Fruit fly (Drosophila melanogaster) whole organism, wandering third instar larva: Measurements from ENCODE around the gene Srr.

ENCODE experiments used
- CG9705 ChIP-seq: fragments of 200-800 bp; sonication (Bioruptor generic); optimal IDR thresholded peaks from 2 replicates; lab custom pipeline; 2018; ENCODE audit warnings: missing biosample characterization, mild to moderate bottlenecking, missing genetic modification characterization
- Dfd ChIP-seq: fragments of >200 bp; optimal IDR thresholded peaks from 2 replicates; lab custom pipeline; 2017; ENCODE audit warnings: missing biosample characterization, missing genetic modification characterization
- Jra ChIP-seq: sonication (Bioruptor generic); optimal IDR thresholded peaks from 2 replicates; lab custom pipeline; 2016; ENCODE audit warnings: missing biosample characterization, missing genetic modification characterization
- Myc ChIP-seq: fragments of >200 bp; optimal IDR thresholded peaks from 2 replicates; lab custom pipeline; 2017
- N ChIP-seq: fragments of >200 bp; optimal IDR thresholded peaks from 2 replicates; lab custom pipeline; 2018; ENCODE audit warnings: missing biosample characterization, missing external identifiers, missing genetic modification characterization
- OdsH ChIP-seq: fragments of 200-800 bp; sonication (Bioruptor generic); optimal IDR thresholded peaks from 2 replicates; lab custom pipeline; 2016; ENCODE audit warnings: missing biosample characterization, mild to moderate bottlenecking, missing genetic modification characterization
- Sp1 ChIP-seq: fragments of 200-800 bp; sonication (Bioruptor generic); optimal IDR thresholded peaks from 3 replicates; lab custom pipeline; 2019; ENCODE audit warnings: missing biosample characterization, mild to moderate bottlenecking, missing genetic modification characterization, moderate library complexity
- ey ChIP-seq: fragments of 200-800 bp; sonication (Bioruptor generic); optimal IDR thresholded peaks from 2 replicates; lab custom pipeline; 2016; ENCODE audit warnings: missing biosample characterization, missing genetic modification characterization
- lola ChIP-seq: fragments of >200 bp; optimal IDR thresholded peaks from 2 replicates; lab custom pipeline; 2017; ENCODE audit warnings: missing biosample characterization, missing genetic modification characterization
- pan ChIP-seq: fragments of >200 bp; optimal IDR thresholded peaks from 2 replicates; lab custom pipeline; 2017
- psq ChIP-seq: fragments of 200-800 bp; sonication (Bioruptor generic); optimal IDR thresholded peaks from 3 replicates; lab custom pipeline; 2017; ENCODE audit warnings: missing biosample characterization, mild to moderate bottlenecking, missing genetic modification characterization, moderate library complexity
- usp ChIP-seq: fragments of >200 bp; optimal IDR thresholded peaks from 2 replicates; lab custom pipeline; 2017; ENCODE audit warnings: missing biosample characterization, missing genetic modification characterization
- woc ChIP-seq: sonication (Bioruptor generic); optimal IDR thresholded peaks from 2 replicates; lab custom pipeline; 2016; ENCODE audit warnings: missing biosample characterization, mild to moderate bottlenecking, missing genetic modification characterization

- no peak for TF ChIP-seq ey (GFP tag; lab: Kevin White, UChicago)
- no peak for TF ChIP-seq psq (GFP tag; lab: Kevin White, UChicago)
- no peak for TF ChIP-seq Myc (lab: Kevin White, UChicago)
- TF ChIP-seq OdsH: no peak
- no peak for TF ChIP-seq woc
- no peak for TF ChIP-seq Sp1 (GFP tag; lab: Kevin White, UChicago)
- TF ChIP-seq lola (GFP tag; lab: Kevin White, UChicago): no peak
- no peak for TF ChIP-seq Jra
- no peak for TF ChIP-seq CG9705
- no peak for TF ChIP-seq usp (GFP tag; lab: Kevin White, UChicago)
- no peak for TF ChIP-seq pan
- TF ChIP-seq N (GFP tag; lab: Kevin White, UChicago): no peak
- no peak for TF ChIP-seq Dfd (GFP tag; lab: Kevin White, UChicago)
Measured at dm6 chr3R:9390201-9390600, 25.0 kb downstream of the Srr start.
